Worm (Caenorhabditis elegans) whole organism, L3 larva: ENCODE measurements around the gene Y73C8C.12.

ENCODE experiments used
- ceh-9 ChIP-seq: sonication (generic microtip); optimal IDR thresholded peaks from 2 replicates; lab custom pipeline; 2018; ENCODE audit warnings: missing biosample characterization, missing genetic modification characterization
- elt-3 ChIP-seq, 3 experiments: fragments of 150-350 bp in 1 of 3; sonication (generic microtip) in 2 of 3; optimal IDR thresholded peaks; 2 replicates in 2 of 3; 4 replicates in 1 of 3; lab custom pipeline; 2014 to 2017; ENCODE audit warnings: missing biosample characterization in 3 of 3, missing genetic modification characterization in 3 of 3

DNA sequence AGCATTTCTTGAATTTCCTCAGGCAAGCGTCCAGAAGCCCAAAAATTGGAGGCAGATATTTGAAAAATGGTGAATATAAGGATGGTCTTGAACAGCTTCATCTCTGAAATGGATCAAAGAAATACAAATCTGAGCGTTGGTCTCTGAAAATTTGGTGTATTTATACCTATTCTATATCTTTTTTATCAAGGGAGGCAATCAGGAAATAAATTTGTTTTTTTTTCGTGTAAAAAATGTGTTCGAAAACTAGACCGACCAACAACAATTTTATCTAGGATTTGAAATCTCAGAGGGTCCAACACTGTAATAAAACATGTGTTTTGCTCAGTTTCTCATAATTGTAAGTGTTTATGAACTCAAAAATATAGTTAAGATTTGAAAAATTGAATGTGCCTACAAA lies 3.3 kb upstream of the Y73C8C.12 start, which contains the start of gene srt-56:
- TF ChIP-seq ceh-9 (tag; lab: Kevin White, UChicago), result no peak
- no peak for TF ChIP-seq elt-3 (tag; optimal IDR thresholded peaks at IDR 0.05; lab: Kevin White, UChicago)
